Worm (Caenorhabditis elegans): Measurements from ENCODE around the gene clec-190.

The clec-190 gene

DNA sequence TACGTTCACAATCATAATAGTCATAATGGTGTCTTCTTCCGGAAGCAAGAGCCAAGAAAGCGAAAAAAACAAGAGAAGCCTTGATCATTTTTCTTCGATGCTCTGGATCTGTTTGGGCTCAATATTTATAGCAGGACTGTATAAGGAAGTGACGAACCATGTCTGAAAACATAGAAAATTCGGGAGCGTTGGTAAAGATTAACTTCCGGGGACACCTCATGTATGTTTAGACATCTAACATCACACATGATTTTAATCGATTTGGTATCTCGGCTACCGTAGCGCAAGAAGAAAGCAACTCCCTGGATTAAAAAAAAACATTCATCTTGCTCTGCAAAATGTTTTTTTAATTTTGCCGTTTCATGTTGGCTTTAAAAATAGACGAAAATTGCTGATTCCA is at the start of gene clec-190:
Gene clec-190, minus strand, starts transcription at position 101 of the 400 bp plus-strand sequence.
- TF ChIP-seq ceh-82 (tag; optimal IDR thresholded peaks at IDR 0.05) = no peak
- no peak for TF ChIP-seq egl-27 (tag; optimal IDR thresholded peaks at IDR 0.05)

DNA sequence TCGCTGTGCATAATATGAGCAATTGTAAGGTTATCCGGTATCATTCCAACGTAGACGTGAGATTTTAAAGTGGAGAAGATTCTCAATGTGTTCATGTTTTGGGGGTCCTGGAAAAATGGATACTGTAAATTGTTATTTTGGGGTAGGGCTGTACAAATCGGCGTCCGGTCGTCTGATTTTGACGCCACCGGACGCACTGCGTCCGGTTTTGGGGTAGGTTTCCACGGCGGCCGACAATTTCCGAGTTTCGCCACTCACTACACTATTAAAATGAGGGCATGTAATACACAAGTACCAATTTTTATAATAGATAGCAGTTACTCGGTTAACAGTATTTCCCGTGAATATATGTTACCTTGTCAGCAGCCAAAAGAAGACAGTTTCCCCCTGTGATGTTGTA is 42.5 kb upstream of the clec-190 start:
- TF ChIP-seq sox-4 (tag; optimal IDR thresholded peaks at IDR 0.05) (no peak), unc-30 (tag; optimal IDR thresholded peaks at IDR 0.05) (no peak), swsn-7 (tag; optimal IDR thresholded peaks at IDR 0.05) (no peak), lsy-2 (tag; optimal IDR thresholded peaks at IDR 0.05) (no peak), hlh-17 (GFP tag; optimal IDR thresholded peaks at IDR 0.05; ENCODE audit: borderline replicate concordance) (no peak), ces-1 (GFP tag; optimal IDR thresholded peaks at IDR 0.05) (no peak), elt-2 (tag; optimal IDR thresholded peaks at IDR 0.05) (no peak), ceh-82 (tag; optimal IDR thresholded peaks at IDR 0.05) (no peak), aly-2 (tag; optimal IDR thresholded peaks at IDR 0.05) (no peak), nhr-85 (tag) (no peak), jun-1 (tag; optimal IDR thresholded peaks at IDR 0.05) (no peak), skn-1 (tag; optimal IDR thresholded peaks at IDR 0.05) (no peak)

- no peak for TF ChIP-seq fos-1 (tag; optimal IDR thresholded peaks at IDR 0.05)
- TF ChIP-seq elt-2 (tag; optimal IDR thresholded peaks at IDR 0.05) = no peak
- TF ChIP-seq C34B4.2 (tag; optimal IDR thresholded peaks at IDR 0.05) = no peak
- TF ChIP-seq hlh-4 (tag; optimal IDR thresholded peaks at IDR 0.05) = no peak
- no peak for TF ChIP-seq nhr-90 (tag; optimal IDR thresholded peaks at IDR 0.05; ENCODE audit: poor library complexity)
- no peak for TF ChIP-seq ceh-90 (tag; optimal IDR thresholded peaks at IDR 0.05)
- no peak for TF ChIP-seq sptf-1 (tag; optimal IDR thresholded peaks at IDR 0.05)
- TF ChIP-seq C04F5.9 (tag; optimal IDR thresholded peaks at IDR 0.05) = no peak
- no peak for TF ChIP-seq irx-1 (tag; optimal IDR thresholded peaks at IDR 0.05)
- no peak for TF ChIP-seq skn-1 (tag; optimal IDR thresholded peaks at IDR 0.05)
- no peak for TF ChIP-seq ceh-8 (GFP tag; optimal IDR thresholded peaks at IDR 0.05)
- no peak for TF ChIP-seq mef-2 (tag; optimal IDR thresholded peaks at IDR 0.05)
- no peak for TF ChIP-seq lin-14 (GFP tag; optimal IDR thresholded peaks at IDR 0.05)
- no peak for TF ChIP-seq dsc-1 (tag; optimal IDR thresholded peaks at IDR 0.05)
- no peak for TF ChIP-seq lin-15B (tag; optimal IDR thresholded peaks at IDR 0.05)
- no peak for TF ChIP-seq nhr-12 (tag; optimal IDR thresholded peaks at IDR 0.05)
- no peak for TF ChIP-seq alr-1 (tag; optimal IDR thresholded peaks at IDR 0.05; ENCODE audit: borderline replicate concordance)
- TF ChIP-seq fkh-4 (tag; optimal IDR thresholded peaks at IDR 0.05; ENCODE audit: borderline replicate concordance) = no peak
These were observed 39.7 kb upstream of the clec-190 start for ce11 chrIV:15165602-15166001.

- TF ChIP-seq snu-23 (GFP tag; optimal IDR thresholded peaks at IDR 0.05) = no peak
- no peak for TF ChIP-seq skn-1 (tag; optimal IDR thresholded peaks at IDR 0.05)
- TF ChIP-seq nhr-84 (tag; optimal IDR thresholded peaks at IDR 0.05) = no peak
- no peak for TF ChIP-seq sox-4 (tag; optimal IDR thresholded peaks at IDR 0.05)
- TF ChIP-seq unc-62 (GFP tag; optimal IDR thresholded peaks at IDR 0.05) = no peak
- no peak for TF ChIP-seq swsn-7 (tag; optimal IDR thresholded peaks at IDR 0.05)
- TF ChIP-seq mep-1 (tag; optimal IDR thresholded peaks at IDR 0.05) = no peak
- no peak for TF ChIP-seq sptf-1 (tag; optimal IDR thresholded peaks at IDR 0.05)
- TF ChIP-seq snpc-4 (tag; optimal IDR thresholded peaks at IDR 0.05) = no peak
- no peak for TF ChIP-seq ztf-4 (tag; optimal IDR thresholded peaks at IDR 0.05)
- TF ChIP-seq dsc-1 (tag; optimal IDR thresholded peaks at IDR 0.05) = no peak
- no peak for TF ChIP-seq lin-35 (GFP tag; optimal IDR thresholded peaks at IDR 0.05)
- TF ChIP-seq elt-2 (tag; optimal IDR thresholded peaks at IDR 0.05) = no peak
- TF ChIP-seq dpl-1 (GFP tag; optimal IDR thresholded peaks at IDR 0.05) = no peak
- no peak for TF ChIP-seq ets-5 (GFP tag; IDR thresholded peaks at IDR 0.05)
- TF ChIP-seq mdl-1 (tag; optimal IDR thresholded peaks at IDR 0.05) = no peak
- no peak for TF ChIP-seq pag-3 (tag; optimal IDR thresholded peaks at IDR 0.05; ENCODE audit: borderline replicate concordance, insufficient read depth)
- TF ChIP-seq nhr-20 (tag; optimal IDR thresholded peaks at IDR 0.05) = no peak
- no peak for TF ChIP-seq grh-1 (GFP tag; IDR thresholded peaks at IDR 0.05)
- TF ChIP-seq vab-15 (tag; optimal IDR thresholded peaks at IDR 0.05) = no peak
These were observed 21.2 kb upstream of the clec-190 start, which contains the start of gene str-78 for ce11 chrIV:15147104-15147503. str-78 (minus strand) TSS chrIV:15147204.
